Worm (Caenorhabditis elegans): Measurements from ENCODE around the gene arrd-2.

DNA sequence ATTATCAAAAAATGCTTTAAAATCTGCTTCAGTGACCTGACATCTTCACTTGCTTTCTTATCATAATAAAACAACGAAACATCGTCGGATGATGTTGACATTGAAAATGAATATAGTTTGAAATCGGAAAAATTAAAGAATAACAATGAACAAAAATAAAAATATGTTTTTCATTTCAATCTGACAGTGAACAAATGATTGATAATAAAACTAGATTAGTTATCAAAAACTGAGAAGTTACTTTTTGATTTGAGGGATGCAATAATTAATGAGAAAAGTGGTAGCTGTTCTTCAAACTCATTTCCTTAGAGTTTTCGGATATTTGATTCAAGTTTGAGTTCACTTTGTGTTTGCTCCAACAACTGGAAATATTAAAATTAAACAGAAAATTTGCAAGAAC, 36.0 kb downstream of the arrd-2 start, which contains the start of gene chil-15:
- TF ChIP-seq ztf-29 (GFP tag; IDR thresholded peaks at IDR 0.05) = no peak
- no peak for TF ChIP-seq ztf-23 (GFP tag; IDR thresholded peaks at IDR 0.05)
